Worm (Caenorhabditis elegans) whole organism, mixed stage, embryonic: Measurements from ENCODE around the gene Y54G2A.50.

Experiments
- ceh-39 ChIP-seq: fragments of 150-350 bp; optimal IDR thresholded peaks from 2 replicates; lab custom pipeline; 2014; ENCODE audit warnings: missing biosample characterization, missing genetic modification characterization
- elt-3 ChIP-seq: fragments of 150-350 bp; optimal IDR thresholded peaks from 2 replicates; lab custom pipeline; 2014; ENCODE audit warnings: missing biosample characterization, missing genetic modification characterization
- hlh-1 ChIP-seq: fragments of 150-350 bp; optimal IDR thresholded peaks from 2 replicates; lab custom pipeline; 2014; ENCODE audit warnings: missing biosample characterization, missing genetic modification reagents, missing genetic modification characterization
- mab-5 ChIP-seq: fragments of 150-350 bp; optimal IDR thresholded peaks from 2 replicates; lab custom pipeline; 2014; ENCODE audit warnings: missing biosample characterization, missing genetic modification characterization
- mep-1 ChIP-seq: fragments of 150-350 bp; optimal IDR thresholded peaks from 2 replicates; lab custom pipeline; 2017; ENCODE audit warnings: missing biosample characterization, missing genetic modification reagents, missing genetic modification characterization, inconsistent platforms
- mls-2 ChIP-seq: sonication (generic microtip); optimal IDR thresholded peaks from 2 replicates; lab custom pipeline; 2016; ENCODE audit warnings: mild to moderate bottlenecking, missing genetic modification characterization, moderate library complexity, missing compliant biosample characterization
- nhr-237 ChIP-seq: fragments of 150-350 bp; optimal IDR thresholded peaks from 2 replicates; lab custom pipeline; 2014; ENCODE audit warnings: missing biosample characterization, missing genetic modification characterization
- nhr-76 ChIP-seq: sonication (generic microtip); optimal IDR thresholded peaks from 2 replicates; lab custom pipeline; 2017; ENCODE audit warnings: missing biosample characterization, missing genetic modification characterization
- snpc-4 ChIP-seq: fragments of 150-350 bp; optimal IDR thresholded peaks from 2 replicates; lab custom pipeline; 2014; ENCODE audit warnings: missing biosample characterization, missing genetic modification characterization
- sptf-1 ChIP-seq: sonication (generic microtip); optimal IDR thresholded peaks from 2 replicates; lab custom pipeline; 2017; ENCODE audit warnings: mild to moderate bottlenecking, missing genetic modification characterization, moderate library complexity, missing compliant biosample characterization
- unc-120 ChIP-seq: sonication (generic microtip); optimal IDR thresholded peaks from 2 replicates; lab custom pipeline; 2017; ENCODE audit warnings: missing genetic modification characterization, missing compliant biosample characterization; ENCODE audit not compliant: poor library complexity, severe bottlenecking
- unc-62 ChIP-seq: fragments of 150-350 bp; optimal IDR thresholded peaks from 2 replicates; lab custom pipeline; 2014; ENCODE audit warnings: missing biosample characterization, missing genetic modification reagents, missing genetic modification characterization
- ztf-11 ChIP-seq: fragments of 150-350 bp; optimal IDR thresholded peaks from 2 replicates; lab custom pipeline; 2014; ENCODE audit warnings: missing biosample characterization, missing genetic modification characterization

ce11 chrIV:2893486-2893842 is 24.4 kb upstream of the Y54G2A.50 start:
- no peak for TF ChIP-seq ztf-11 (tag; lab: Kevin White, UChicago)
- TF ChIP-seq ceh-39 (tag; lab: Kevin White, UChicago) = no peak
- no peak for TF ChIP-seq elt-3 (tag; lab: Kevin White, UChicago)
- TF ChIP-seq unc-62 (GFP tag; lab: Kevin White, UChicago) = no peak
- TF ChIP-seq snpc-4 (tag; lab: Kevin White, UChicago) = no peak
- no peak for TF ChIP-seq nhr-76
- no peak for TF ChIP-seq mls-2 (tag; lab: Kevin White, UChicago)
- no peak for TF ChIP-seq unc-120 (tag; lab: Kevin White, UChicago)
- TF ChIP-seq sptf-1 (tag; lab: Kevin White, UChicago) = no peak
- TF ChIP-seq mep-1 (tag; lab: Kevin White, UChicago) = no peak
- TF ChIP-seq mab-5 (tag; lab: Kevin White, UChicago) = no peak
- TF ChIP-seq nhr-237 (tag; lab: Kevin White, UChicago) = no peak
- TF ChIP-seq hlh-1 (tag; lab: Kevin White, UChicago) = no peak
